Fruit fly (Drosophila melanogaster) whole organism, embryonic: ENCODE data around the gene CatB.
A peak's percentile ranks its signal among the peaks of the same experiment; 100 is the strongest.

Experiments used
- ATbp ChIP-seq: fragments of 200-800 bp; sonication (Bioruptor generic); optimal IDR thresholded peaks from 2 replicates; lab custom pipeline; 2017; ENCODE audit warnings: missing biosample characterization, mild to moderate bottlenecking, missing genetic modification characterization, missing genetic modification reagents
- Aef1 ChIP-seq: fragments of 200-800 bp; sonication (Bioruptor generic); IDR thresholded peaks from 3 replicates; pipeline ENCODE4 v1.3.6; 2022; ENCODE audit warnings: missing biosample characterization, missing genetic modification characterization
- Antp ChIP-seq: fragments of 200-800 bp; sonication (Bioruptor generic); optimal IDR thresholded peaks from 3 replicates; lab custom pipeline; 2016; ENCODE audit warnings: missing biosample characterization, missing genetic modification characterization
- Atf6 ChIP-seq: fragments of 200-800 bp; sonication (Bioruptor generic); IDR thresholded peaks from 2 replicates; pipeline ENCODE4 v1.3.6; 2022; ENCODE audit warnings: missing biosample characterization, missing genetic modification characterization
- B-H2 ChIP-seq: fragments of 200-800 bp; sonication (Bioruptor generic); optimal IDR thresholded peaks from 2 replicates; lab custom pipeline; 2018; ENCODE audit warnings: missing biosample characterization, mild to moderate bottlenecking, missing genetic modification characterization
- CG10321 ChIP-seq: fragments of 200-800 bp; sonication (Bioruptor generic); IDR thresholded peaks from 2 replicates; pipeline ENCODE4 v1.3.6; 2022; ENCODE audit warnings: missing biosample characterization, missing genetic modification characterization
- CG10462 ChIP-seq: fragments of 200-800 bp; sonication (Bioruptor generic); optimal IDR thresholded peaks from 2 replicates; lab custom pipeline; 2016; ENCODE audit warnings: missing biosample characterization, missing genetic modification characterization
- CG10979 ChIP-seq: fragments of 200-800 bp; sonication (Bioruptor generic); optimal IDR thresholded peaks from 2 replicates; lab custom pipeline; 2018; ENCODE audit warnings: missing biosample characterization, mild to moderate bottlenecking, missing genetic modification characterization, moderate library complexity
- CG11093 ChIP-seq: fragments of 200-800 bp; sonication (Bioruptor generic); IDR thresholded peaks from 3 replicates; pipeline ENCODE4 v1.3.6; 2022; ENCODE audit warnings: missing biosample characterization, missing genetic modification characterization
- CG12744 ChIP-seq: fragments of 200-800 bp; sonication (Bioruptor generic); optimal IDR thresholded peaks from 2 replicates; lab custom pipeline; 2016; ENCODE audit warnings: missing biosample characterization, missing genetic modification characterization
- CG13287 ChIP-seq: fragments of 200-800 bp; sonication (Bioruptor generic); IDR thresholded peaks from 2 replicates; pipeline ENCODE4 v1.3.6; 2022; ENCODE audit warnings: missing biosample characterization, missing genetic modification characterization; ENCODE audit not compliant: partially characterized antibody
- CG14014 ChIP-seq: fragments of 200-800 bp; sonication (Bioruptor generic); IDR thresholded peaks from 2 replicates; pipeline ENCODE4 v1.3.6; 2022; ENCODE audit warnings: missing biosample characterization, missing genetic modification characterization
- CG15601 ChIP-seq: fragments of 200-800 bp; sonication (Bioruptor generic); optimal IDR thresholded peaks from 3 replicates; lab custom pipeline; 2019; ENCODE audit warnings: missing biosample characterization, mild to moderate bottlenecking, missing genetic modification characterization, moderate library complexity
- CG17186 ChIP-seq: fragments of 200-800 bp; sonication (Bioruptor generic); optimal IDR thresholded peaks from 3 replicates; lab custom pipeline; 2017; ENCODE audit warnings: missing biosample characterization, missing genetic modification reagents, missing genetic modification characterization
- CG17802 ChIP-seq: fragments of 200-800 bp; sonication (Bioruptor generic); optimal IDR thresholded peaks from 2 replicates; lab custom pipeline; 2018; ENCODE audit warnings: missing biosample characterization, mild to moderate bottlenecking, missing genetic modification characterization, moderate library complexity
- CG17829 ChIP-seq: fragments of 200-800 bp; optimal IDR thresholded peaks from 2 replicates; lab custom pipeline; 2019; ENCODE audit warnings: missing biosample characterization, mild to moderate bottlenecking, missing genetic modification characterization, moderate library complexity
- CG2116 ChIP-seq: fragments of 200-800 bp; sonication (Bioruptor generic); optimal IDR thresholded peaks from 3 replicates; lab custom pipeline; 2018; ENCODE audit warnings: missing biosample characterization, mild to moderate bottlenecking, missing genetic modification characterization
- CG33213 ChIP-seq: fragments of 200-800 bp; sonication (Bioruptor generic); optimal IDR thresholded peaks from 3 replicates; lab custom pipeline; 2016; ENCODE audit warnings: missing biosample characterization, missing genetic modification characterization
- CG34422 ChIP-seq: fragments of 200-800 bp; sonication (Bioruptor generic); IDR thresholded peaks from 3 replicates; pipeline ENCODE4 v1.3.6; 2022; ENCODE audit warnings: missing biosample characterization, missing genetic modification characterization
- CG5953 ChIP-seq: fragments of 200-800 bp; sonication (Bioruptor generic); IDR thresholded peaks from 2 replicates; pipeline ENCODE4 v1.3.6; 2022; ENCODE audit warnings: missing biosample characterization, missing genetic modification characterization
- CG6791 ChIP-seq: fragments of 200-800 bp; sonication (Bioruptor generic); IDR thresholded peaks from 3 replicates; pipeline ENCODE4 v1.3.6; 2022; ENCODE audit warnings: missing biosample characterization, missing genetic modification characterization; ENCODE audit not compliant: partially characterized antibody
- CG7745 ChIP-seq: fragments of 200-800 bp; sonication (Bioruptor generic); optimal IDR thresholded peaks from 2 replicates; lab custom pipeline; 2018; ENCODE audit warnings: missing biosample characterization, mild to moderate bottlenecking, missing genetic modification characterization, moderate library complexity
- CG8478 ChIP-seq: fragments of >200 bp; optimal IDR thresholded peaks from 2 replicates; lab custom pipeline; 2018
- CG8765 ChIP-seq: fragments of 200-800 bp; sonication (Bioruptor generic); IDR thresholded peaks from 2 replicates; pipeline ENCODE4 v1.3.6; 2022; ENCODE audit warnings: missing biosample characterization, missing genetic modification characterization
- CG9609 ChIP-seq: fragments of 200-800 bp; sonication (Bioruptor generic); optimal IDR thresholded peaks from 3 replicates; lab custom pipeline; 2016; ENCODE audit warnings: missing biosample characterization, missing genetic modification characterization
- D19A ChIP-seq: fragments of 200-800 bp; optimal IDR thresholded peaks from 3 replicates; lab custom pipeline; 2019; ENCODE audit warnings: missing biosample characterization, mild to moderate bottlenecking, missing genetic modification characterization, moderate library complexity
- D19B ChIP-seq: fragments of 200-800 bp; sonication (Bioruptor generic); optimal IDR thresholded peaks from 2 replicates; lab custom pipeline; 2017; ENCODE audit warnings: missing biosample characterization, mild to moderate bottlenecking, missing genetic modification characterization
- Deaf1 ChIP-seq: fragments of 200-800 bp; optimal IDR thresholded peaks from 3 replicates; lab custom pipeline; 2019; ENCODE audit warnings: missing biosample characterization, mild to moderate bottlenecking, missing genetic modification characterization, moderate library complexity
- E2f1 ChIP-seq: fragments of 200-800 bp; sonication (Bioruptor generic); IDR thresholded peaks from 2 replicates; pipeline ENCODE4 v1.3.6; 2022; ENCODE audit warnings: missing biosample characterization, missing genetic modification characterization
- Ets65A ChIP-seq: fragments of 200-800 bp; sonication (Bioruptor generic); peaks from one replicate; lab custom pipeline; 2016; ENCODE audit warnings: missing biosample characterization, missing genetic modification characterization
- Hr39 ChIP-seq: fragments of >200 bp; optimal IDR thresholded peaks from 2 replicates; lab custom pipeline; 2017
- Mes4 ChIP-seq: fragments of 200-800 bp; sonication (Bioruptor generic); optimal IDR thresholded peaks from 2 replicates; lab custom pipeline; 2016; ENCODE audit warnings: missing biosample characterization, missing genetic modification characterization
- PHDP ChIP-seq: fragments of 200-800 bp; sonication (Bioruptor generic); optimal IDR thresholded peaks from 3 replicates; lab custom pipeline; 2018; ENCODE audit warnings: missing biosample characterization, mild to moderate bottlenecking, missing genetic modification characterization, moderate library complexity
- Rfx ChIP-seq: fragments of 200-800 bp; sonication (Bioruptor generic); IDR thresholded peaks from 2 replicates; pipeline ENCODE4 v1.3.6; 2022; ENCODE audit warnings: missing biosample characterization, missing genetic modification characterization
- Sry-δ ChIP-seq: fragments of 200-800 bp; sonication (Bioruptor generic); optimal IDR thresholded peaks from 2 replicates; lab custom pipeline; 2016; ENCODE audit warnings: missing biosample characterization, missing genetic modification characterization
- TFAM ChIP-seq: fragments of 200-800 bp; sonication (Bioruptor generic); optimal IDR thresholded peaks from 2 replicates; lab custom pipeline; 2017; ENCODE audit warnings: missing biosample characterization, missing genetic modification characterization, inconsistent platforms
- YL-1 ChIP-seq: fragments of 200-800 bp; sonication (Bioruptor generic); optimal IDR thresholded peaks from 3 replicates; lab custom pipeline; 2017; ENCODE audit warnings: missing biosample characterization, mild to moderate bottlenecking, missing genetic modification characterization
- ab ChIP-seq: fragments of 200-800 bp; sonication (Bioruptor generic); optimal IDR thresholded peaks from 2 replicates; lab custom pipeline; 2016; ENCODE audit warnings: missing biosample characterization, missing genetic modification characterization
- cato ChIP-seq: fragments of 200-800 bp; sonication (Bioruptor generic); optimal IDR thresholded peaks from 2 replicates; lab custom pipeline; 2016; ENCODE audit warnings: missing biosample characterization, missing genetic modification characterization, borderline replicate concordance
- cwo ChIP-seq: fragments of 200-800 bp; sonication (Bioruptor generic); optimal IDR thresholded peaks from 3 replicates; lab custom pipeline; 2017; ENCODE audit warnings: missing biosample characterization, missing genetic modification characterization, mild to moderate bottlenecking, moderate library complexity, missing genetic modification reagents
- ewg ChIP-seq: fragments of 200-800 bp; sonication (Bioruptor generic); optimal IDR thresholded peaks from 3 replicates; lab custom pipeline; 2017; ENCODE audit warnings: mild to moderate bottlenecking, missing biosample characterization, missing genetic modification reagents, missing genetic modification characterization
- fd96Cb ChIP-seq: fragments of 200-800 bp; sonication (Bioruptor generic); optimal IDR thresholded peaks from 2 replicates; lab custom pipeline; 2018; ENCODE audit warnings: missing biosample characterization, mild to moderate bottlenecking, missing genetic modification characterization, moderate library complexity
- gcm2 ChIP-seq: fragments of 200-800 bp; sonication (Bioruptor generic); optimal IDR thresholded peaks from 2 replicates; lab custom pipeline; 2016; ENCODE audit warnings: missing biosample characterization, missing genetic modification characterization
- gt ChIP-seq: fragments of 200-800 bp; sonication (Bioruptor generic); IDR thresholded peaks from 2 replicates; pipeline ENCODE4 v1.3.6; 2022; ENCODE audit warnings: missing biosample characterization, missing genetic modification characterization
- lola ChIP-seq, 3 experiments: fragments of >200 bp in 2 of 3; fragments of 200-800 bp in 1 of 3; sonication (Bioruptor generic) in 1 of 3; optimal IDR thresholded peaks; 2 replicates each; lab custom pipeline; 2017 to 2019; ENCODE audit warnings: missing biosample characterization in 3 of 3, missing genetic modification characterization in 3 of 3, mild to moderate bottlenecking in 1 of 3, moderate library complexity in 1 of 3
- maf-S ChIP-seq: fragments of 200-800 bp; sonication (Bioruptor generic); optimal IDR thresholded peaks from 2 replicates; lab custom pipeline; 2016; ENCODE audit warnings: missing biosample characterization, missing genetic modification characterization
- prd ChIP-seq, 3 experiments: fragments of >200 bp in 2 of 3; fragments of 200-800 bp in 1 of 3; sonication (Bioruptor generic) in 1 of 3; optimal IDR thresholded peaks in 2 of 3; IDR thresholded peaks in 1 of 3; 2 replicates in 2 of 3; 3 replicates in 1 of 3; pipeline versions ENCODE4 v1.3.6 to Lab custom; 2017 to 2022; ENCODE audit warnings: missing biosample characterization in 1 of 3, missing genetic modification characterization in 1 of 3
- sc ChIP-seq, 3 experiments: fragments of >200 bp in 2 of 3; fragments of 200-800 bp in 1 of 3; sonication (Bioruptor generic) in 1 of 3; optimal IDR thresholded peaks; 2 replicates in 2 of 3; 3 replicates in 1 of 3; lab custom pipeline; 2017; ENCODE audit warnings: mild to moderate bottlenecking in 1 of 3, missing biosample characterization in 1 of 3, missing genetic modification characterization in 1 of 3, missing genetic modification reagents in 1 of 3
- sd ChIP-seq: fragments of 200-800 bp; sonication (Bioruptor generic); optimal IDR thresholded peaks from 3 replicates; lab custom pipeline; 2018; ENCODE audit warnings: missing biosample characterization, mild to moderate bottlenecking, missing genetic modification characterization, moderate library complexity
- toy ChIP-seq: fragments of 200-800 bp; sonication (Bioruptor generic); IDR thresholded peaks from 2 replicates; pipeline ENCODE4 v1.3.6; 2022; ENCODE audit warnings: missing biosample characterization, missing genetic modification characterization
- vfl ChIP-seq: fragments of 200-800 bp; sonication (Bioruptor generic); optimal IDR thresholded peaks from 2 replicates; lab custom pipeline; 2016; ENCODE audit warnings: missing biosample characterization, missing genetic modification characterization

The CatB gene

DNA sequence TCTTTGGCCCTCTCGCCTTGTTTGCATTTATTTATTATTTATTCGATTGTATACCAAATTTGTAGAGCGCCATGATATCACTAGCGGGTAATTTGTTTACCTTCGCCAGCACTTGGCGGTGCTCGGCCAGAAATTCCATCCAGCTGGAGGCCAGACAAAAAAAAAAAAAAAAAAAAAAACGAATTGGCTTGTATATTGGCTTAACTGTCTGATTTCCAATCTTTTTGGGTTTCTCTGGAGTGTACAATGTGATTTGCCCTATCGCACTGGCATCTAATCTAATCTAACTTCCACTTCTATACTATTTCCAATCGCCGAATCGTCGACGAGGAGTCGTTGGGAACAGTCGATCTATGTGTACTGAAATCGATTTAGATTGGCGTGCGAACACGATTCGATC is 14.4 kb downstream of the CatB start (continued):
- TF ChIP-seq D19B (GFP tag; lab: Kevin White, UChicago): no peak
- no peak for TF ChIP-seq prd (optimal IDR thresholded peaks at IDR 0.05; lab: Kevin White, UChicago)
- TF ChIP-seq prd (GFP tag; IDR thresholded peaks at IDR 0.05; lab: Robert Waterston, UW): no peak
- TF ChIP-seq CG9609 (GFP tag; lab: Kevin White, UChicago): no peak
- no peak for TF ChIP-seq PHDP (tag; lab: Kevin White, UChicago)
- TF ChIP-seq CG8765 (GFP tag; lab: Robert Waterston, UW): no peak
- no peak for TF ChIP-seq Mes4
- peak; percentile 37; the same call in 1 of the 2 replicates for TF ChIP-seq Atf6
- no peak for TF ChIP-seq CG15601 (tag; lab: Kevin White, UChicago)
- no peak for TF ChIP-seq Sry-δ (GFP tag; lab: Kevin White, UChicago)
- TF ChIP-seq CG10321: no peak
- no peak for TF ChIP-seq D19A (tag; lab: Kevin White, UChicago)
- no peak for TF ChIP-seq CG33213 (GFP tag; lab: Kevin White, UChicago)
- TF ChIP-seq Deaf1 (tag; lab: Kevin White, UChicago): peak; percentile 42
- TF ChIP-seq Ets65A (GFP tag; lab: Kevin White, UChicago): no peak
- TF ChIP-seq CG2116 (GFP tag; lab: Kevin White, UChicago): no peak
- no peak for TF ChIP-seq gcm2
- TF ChIP-seq Antp (GFP tag; lab: Kevin White, UChicago): no peak
- no peak for TF ChIP-seq CG6791 (GFP tag; lab: Robert Waterston, UW)
- TF ChIP-seq ATbp (GFP tag; lab: Kevin White, UChicago): no peak
- TF ChIP-seq ab (GFP tag; lab: Kevin White, UChicago): no peak
- no peak for TF ChIP-seq YL-1 (GFP tag; lab: Kevin White, UChicago)
- no peak for TF ChIP-seq ewg
- no peak for TF ChIP-seq E2f1 (GFP tag; lab: Robert Waterston, UW)
- no peak for TF ChIP-seq Aef1 (GFP tag; lab: Robert Waterston, UW)
- peak; percentile 9 for TF ChIP-seq B-H2 (GFP tag; lab: Kevin White, UChicago)
- TF ChIP-seq CG17802 (tag; lab: Kevin White, UChicago): no peak
- no peak for TF ChIP-seq Rfx
- TF ChIP-seq CG7745 (tag; lab: Kevin White, UChicago): no peak
- TF ChIP-seq cato (GFP tag; lab: Kevin White, UChicago): no peak
- no peak for TF ChIP-seq maf-S (GFP tag; lab: Kevin White, UChicago)
- TF ChIP-seq CG34422 (GFP tag; lab: Robert Waterston, UW): no peak
- TF ChIP-seq CG17186 (GFP tag; lab: Kevin White, UChicago): no peak
- TF ChIP-seq sc (optimal IDR thresholded peaks at IDR 0.05; lab: Kevin White, UChicago): no peak
- TF ChIP-seq sc (GFP tag; optimal IDR thresholded peaks at IDR 0.05; lab: Kevin White, UChicago): no peak
- no peak for TF ChIP-seq CG8478 (lab: Kevin White, UChicago)
- no peak for TF ChIP-seq CG10979 (tag; lab: Kevin White, UChicago)
- TF ChIP-seq toy: no peak
- no peak for TF ChIP-seq CG17829
- no peak for TF ChIP-seq Hr39 (lab: Kevin White, UChicago)
- TF ChIP-seq CG12744 (GFP tag; lab: Kevin White, UChicago): no peak
- no peak for TF ChIP-seq CG13287 (GFP tag; lab: Robert Waterston, UW)
- no peak for TF ChIP-seq vfl (GFP tag; lab: Kevin White, UChicago)
- TF ChIP-seq TFAM: no peak
- TF ChIP-seq CG11093 (GFP tag; lab: Robert Waterston, UW): no peak
- TF ChIP-seq fd96Cb (tag; lab: Kevin White, UChicago): no peak
- TF ChIP-seq CG5953 (GFP tag; lab: Robert Waterston, UW): no peak
- no peak for TF ChIP-seq cwo (GFP tag; lab: Kevin White, UChicago)
- TF ChIP-seq CG14014 (GFP tag; lab: Robert Waterston, UW): no peak
- TF ChIP-seq sd (tag; lab: Kevin White, UChicago): peak; percentile 93
- no peak for TF ChIP-seq CG10462 (GFP tag; lab: Kevin White, UChicago)
- TF ChIP-seq lola (GFP tag; optimal IDR thresholded peaks at IDR 0.05; lab: Kevin White, UChicago): no peak
- TF ChIP-seq gt (GFP tag; lab: Robert Waterston, UW): no peak
